Fruit fly (Drosophila melanogaster) S2 (cell line): ENCODE data around the gene CG8526.

ENCODE experiments used
- CG8478 ChIP-seq: fragments of >200 bp; optimal IDR thresholded peaks from 2 replicates; lab custom pipeline; 2018
- CTCF ChIP-seq, 2 experiments: fragments of >200 bp; optimal IDR thresholded peaks; 2 replicates each; lab custom pipeline; 2018

CG8526 gene

dm6 chr3R:9779764-9780163, 21.3 kb upstream of the CG8526 start, which contains the start of gene CG12947:
CG12947 (plus strand) TSS chr3R:9780064.
- no peak for TF ChIP-seq CTCF (optimal IDR thresholded peaks at IDR 0.05; lab: Kevin White, UChicago)
- TF ChIP-seq CG8478 (lab: Kevin White, UChicago), result no peak

dm6 chr3R:9783240-9783917, 17.7 kb upstream of the CG8526 start:
- no peak for TF ChIP-seq CTCF (optimal IDR thresholded peaks at IDR 0.05; lab: Kevin White, UChicago)
- TF ChIP-seq CG8478 (lab: Kevin White, UChicago), result no peak

dm6 chr3R:9784341-9785062, 16.6 kb upstream of the CG8526 start, which contains the start of the genes MtnA and CG8500:
MtnA (minus strand) TSS chr3R:9784370.
CG8500 (plus strand) TSS chr3R:9784653.
- no peak for TF ChIP-seq CTCF (optimal IDR thresholded peaks at IDR 0.05; lab: Kevin White, UChicago)
- no peak for TF ChIP-seq CG8478 (lab: Kevin White, UChicago)

dm6 chr3R:9791177-9791806, 9.8 kb upstream of the CG8526 start, which contains the start of the genes CG12945 and CG8507:
CG12945 (minus strand) TSS chr3R:9791221.
CG8507 (plus strand) TSS chr3R:9791483.
- no peak for TF ChIP-seq CG8478 (lab: Kevin White, UChicago)
- no peak for TF ChIP-seq CTCF (optimal IDR thresholded peaks at IDR 0.05; lab: Kevin White, UChicago)

dm6 chr3R:9793018-9793417, 8.1 kb upstream of the CG8526 start, which contains the start of gene CG8516:
CG8516 (plus strand) TSS chr3R:9793295.
- TF ChIP-seq CG8478 (lab: Kevin White, UChicago) (no peak), CTCF (optimal IDR thresholded peaks at IDR 0.05; lab: Kevin White, UChicago) (no peak)

- TF ChIP-seq CG8478 (lab: Kevin White, UChicago) (no peak), CTCF (optimal IDR thresholded peaks at IDR 0.05; lab: Kevin White, UChicago) (no peak)
Observed at dm6 chr3R:9808946-9809545, 8.0 kb downstream of the CG8526 start, which contains the start of gene FBXO11. FBXO11 (minus strand) TSS chr3R:9809368.

- no peak for TF ChIP-seq CG8478 (lab: Kevin White, UChicago)
Observed at dm6 chr3R:9812447-9812846, 11.4 kb downstream of the CG8526 start, which contains the start of gene CG8534. CG8534 (plus strand) TSS chr3R:9812747.

- TF ChIP-seq CG8478 (lab: Kevin White, UChicago), result no peak
- TF ChIP-seq CTCF (optimal IDR thresholded peaks at IDR 0.05; lab: Kevin White, UChicago), result no peak
Observed at dm6 chr3R:9813861-9814260, 12.8 kb downstream of the CG8526 start, which contains the start of gene eloF. eloF (plus strand) TSS chr3R:9814161.

dm6 chr3R:9816879-9817278, 15.8 kb downstream of the CG8526 start, which contains the start of gene CG16904:
CG16904 (minus strand) TSS chr3R:9816979.
- TF ChIP-seq CTCF (optimal IDR thresholded peaks at IDR 0.05; lab: Kevin White, UChicago), result no peak
- TF ChIP-seq CG8478 (lab: Kevin White, UChicago), result no peak

dm6 chr3R:9818295-9818694, 17.2 kb downstream of the CG8526 start, which contains the start of gene CG9459:
CG9459 (minus strand) TSS chr3R:9818395.
- no peak for TF ChIP-seq CTCF (optimal IDR thresholded peaks at IDR 0.05; lab: Kevin White, UChicago)
- TF ChIP-seq CG8478 (lab: Kevin White, UChicago), result no peak

dm6 chr3R:9819777-9820176, 18.7 kb downstream of the CG8526 start, which contains the start of gene CG9458:
CG9458 (minus strand) TSS chr3R:9819877.
- TF ChIP-seq CTCF (optimal IDR thresholded peaks at IDR 0.05; lab: Kevin White, UChicago), result no peak
- no peak for TF ChIP-seq CG8478 (lab: Kevin White, UChicago)

- TF ChIP-seq CTCF (optimal IDR thresholded peaks at IDR 0.05; lab: Kevin White, UChicago) (no peak), CG8478 (lab: Kevin White, UChicago) (no peak)
Observed at dm6 chr3R:9821091-9821490, 20.0 kb downstream of the CG8526 start, which contains the start of gene CG42857. CG42857 (minus strand) TSS chr3R:9821191.

dm6 chr3R:9823723-9824122, 22.6 kb downstream of the CG8526 start, which contains the start of gene CG34302:
CG34302 (minus strand) TSS chr3R:9823823.
- no peak for TF ChIP-seq CG8478 (lab: Kevin White, UChicago)
- TF ChIP-seq CTCF (optimal IDR thresholded peaks at IDR 0.05; lab: Kevin White, UChicago), result no peak

- TF ChIP-seq CTCF (optimal IDR thresholded peaks at IDR 0.05; lab: Kevin White, UChicago) (no peak), CG8478 (lab: Kevin White, UChicago) (no peak)
Observed at dm6 chr3R:9851653-9852052, 50.6 kb downstream of the CG8526 start.
